Worm (Caenorhabditis elegans) whole organism, late embryonic: ENCODE measurements around the gene gtap-2.

Experiments used
- ama-1 ChIP-seq: fragments of 150-350 bp; optimal IDR thresholded peaks from 2 replicates; lab custom pipeline; 2014
- nhr-11 ChIP-seq: fragments of 150-350 bp; optimal IDR thresholded peaks from 2 replicates; lab custom pipeline; 2014; ENCODE audit warnings: missing biosample characterization, missing genetic modification characterization
- unc-3 ChIP-seq, 2 experiments: fragments of 200-800 bp in 1 of 2; sonication (Bioruptor generic) in 1 of 2; sonication (generic microtip) in 1 of 2; conservative IDR thresholded peaks in 1 of 2; optimal IDR thresholded peaks in 1 of 2; 2 replicates each; pipeline versions ENCODE4 v1.3.6 to Lab custom; 2016 to 2022; ENCODE audit warnings: missing compliant biosample characterization in 2 of 2, missing genetic modification characterization in 2 of 2, missing genetic modification reagents in 1 of 2

ce11 chrIII:9762093-9762748 lies 46.1 kb upstream of the gtap-2 start, which contains the start of gene gcc-2:
- TF ChIP-seq ama-1 (lab: Kevin White, UChicago) (no peak), nhr-11 (tag; lab: Kevin White, UChicago) (no peak), unc-3 (GFP tag; conservative IDR thresholded peaks at IDR 0.05; lab: Robert Waterston, UW) (no peak), unc-3 (tag; optimal IDR thresholded peaks at IDR 0.05; lab: Kevin White, UChicago) (no peak)
